Fruit fly (Drosophila melanogaster): ENCODE measurements around the gene ND-13B.

The ND-13B gene

DNA sequence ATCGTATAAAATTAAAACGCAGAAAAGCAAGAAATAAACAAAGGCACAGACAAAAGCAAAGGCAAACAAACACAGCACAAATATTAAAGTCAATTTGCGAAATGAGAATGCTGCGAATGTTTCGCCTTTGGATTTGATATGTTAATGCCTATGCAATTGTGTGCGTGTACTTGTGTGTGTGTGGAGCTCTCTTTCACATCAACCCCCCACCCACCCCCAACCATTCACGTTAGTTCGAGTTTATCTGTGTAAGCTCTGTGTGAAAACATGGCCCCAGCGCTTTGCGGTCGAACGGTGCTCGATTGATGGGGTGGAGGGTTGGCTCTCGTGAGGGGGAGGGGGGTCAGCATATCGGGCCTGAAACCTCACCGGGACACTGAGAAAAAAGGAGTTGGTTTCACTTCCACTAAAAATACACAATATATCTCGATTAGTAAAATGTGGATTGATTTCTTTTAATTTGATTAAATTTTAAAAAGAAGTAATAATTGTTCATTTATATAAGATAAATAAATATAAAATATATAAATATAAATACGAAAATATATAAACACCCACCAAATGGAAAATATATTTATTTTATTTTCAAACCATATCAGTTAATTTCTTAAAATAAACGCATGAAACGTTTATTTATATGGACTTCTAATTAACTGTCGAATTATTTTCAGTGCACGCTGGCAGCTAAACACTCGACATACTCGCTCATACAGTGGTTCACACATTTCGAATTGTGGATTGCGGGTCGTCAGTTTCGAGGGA, 44.6 kb upstream of the ND-13B start (continued):
- peak; percentile 69 for TF ChIP-seq Taf1 (GFP tag; IDR thresholded peaks at IDR 0.05)
- no peak; the same call in 1 of the 2 replicates for TF ChIP-seq CG13287 (GFP tag; IDR thresholded peaks at IDR 0.05; ENCODE audit: partially characterized antibody)
- no peak for TF ChIP-seq ab (GFP tag; optimal IDR thresholded peaks at IDR 0.05)
- TF ChIP-seq ems (GFP tag; optimal IDR thresholded peaks at IDR 0.05), result no peak
- no peak for TF ChIP-seq disco-r (GFP tag; optimal IDR thresholded peaks at IDR 0.05)
- TF ChIP-seq sim (GFP tag; IDR thresholded peaks at IDR 0.05), result peak; percentile 58; the same call in 1 of the 2 replicates
- peak; percentile 73 for TF ChIP-seq B-H1 (GFP tag; IDR thresholded peaks at IDR 0.05)
- TF ChIP-seq gt (GFP tag; IDR thresholded peaks at IDR 0.05), result peak; percentile 55
- peak; percentile 46 for TF ChIP-seq sd (tag; optimal IDR thresholded peaks at IDR 0.05)
- TF ChIP-seq Deaf1 (tag; optimal IDR thresholded peaks at IDR 0.05), result peak; percentile 71
- peak; percentile 69; the same call in 1 of the 2 replicates for TF ChIP-seq CG4730 (GFP tag; IDR thresholded peaks at IDR 0.05)
- TF ChIP-seq zfh2 (GFP tag; optimal IDR thresholded peaks at IDR 0.05), result no peak
- TF ChIP-seq tna (GFP tag; IDR thresholded peaks at IDR 0.05; ENCODE audit: partially characterized antibody), result no peak
- no peak for TF ChIP-seq Atf3 (GFP tag; optimal IDR thresholded peaks at IDR 0.05)
- TF ChIP-seq CG2116 (GFP tag; optimal IDR thresholded peaks at IDR 0.05), result peak; percentile 1
- no peak for TF ChIP-seq pan (optimal IDR thresholded peaks at IDR 0.05)
- peak in 1 of 2 experiments; percentile 87 for TF ChIP-seq pan (GFP tag; optimal IDR thresholded peaks at IDR 0.05 in 1 of 2, IDR thresholded peaks at IDR 0.05 in 1 of 2)

DNA sequence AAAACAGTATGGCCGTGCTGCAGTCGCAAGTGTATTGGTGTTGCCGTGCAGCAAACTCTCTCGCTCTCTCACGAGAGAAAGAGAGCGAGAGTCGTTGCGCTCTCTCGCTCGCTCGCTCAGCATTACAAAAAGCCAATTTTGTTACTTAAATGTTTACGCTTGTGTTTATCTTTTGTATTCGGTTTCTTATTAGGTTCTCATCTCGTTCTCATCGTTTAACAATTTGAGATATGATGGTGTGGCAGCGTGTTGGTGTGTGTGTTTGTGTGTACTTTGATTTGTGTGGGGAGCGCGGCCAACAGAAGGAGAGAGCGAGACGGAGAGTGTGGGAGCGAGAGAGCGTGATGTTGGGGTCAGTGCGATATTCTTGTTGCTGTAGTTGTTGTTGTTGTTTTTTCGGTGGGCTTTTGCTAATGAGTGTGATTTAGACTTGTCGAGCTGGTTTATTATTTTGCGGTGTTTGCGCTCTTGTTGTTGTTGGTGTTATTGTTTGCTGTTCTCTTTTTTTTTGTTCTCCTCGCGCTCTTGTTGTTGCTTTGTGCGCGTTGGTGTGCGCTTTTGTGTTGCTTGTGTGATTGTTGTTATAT, 43.3 kb upstream of the ND-13B start:
- TF ChIP-seq klu (GFP tag; IDR thresholded peaks at IDR 0.05) (no peak), CG6683 (GFP tag; optimal IDR thresholded peaks at IDR 0.05) (peak; percentile 28), ranshi (GFP tag; IDR thresholded peaks at IDR 0.05) (no peak), ken (GFP tag; IDR thresholded peaks at IDR 0.05) (0 out of 3 replicates have a peak, but pooled peaks have one; percentile 31), dan (GFP tag; IDR thresholded peaks at IDR 0.05) (no peak), mld (GFP tag; IDR thresholded peaks at IDR 0.05; ENCODE audit: partially characterized antibody) (no peak), CrebB (tag; optimal IDR thresholded peaks at IDR 0.05) (peak; percentile 69), abd-A (tag; optimal IDR thresholded peaks at IDR 0.05) (peak; percentile 100), CkIIα-i1 (GFP tag; IDR thresholded peaks at IDR 0.05) (no peak), Usf (GFP tag; optimal IDR thresholded peaks at IDR 0.05) (no peak), ftz-f1 (GFP tag; optimal IDR thresholded peaks at IDR 0.05) (peak; percentile 36), CG15479 (GFP tag; optimal IDR thresholded peaks at IDR 0.05) (peak; percentile 29), nerfin-1 (tag; optimal IDR thresholded peaks at IDR 0.05) (peak; percentile 51), dpn (GFP tag; optimal IDR thresholded peaks at IDR 0.05) (no peak), gem (tag; optimal IDR thresholded peaks at IDR 0.05) (peak; percentile 7), CG8765 (GFP tag; IDR thresholded peaks at IDR 0.05) (no peak), sob (GFP tag; IDR thresholded peaks at IDR 0.05) (no peak), CG11398 (GFP tag; optimal IDR thresholded peaks at IDR 0.05) (no peak), Abd-B (GFP tag; optimal IDR thresholded peaks at IDR 0.05) (no peak), Eip74EF (GFP tag; optimal IDR thresholded peaks at IDR 0.05) (peak in 1 of 2 experiments; percentile 28), HLHmδ (GFP tag; optimal IDR thresholded peaks at IDR 0.05) (peak; percentile 58), CG6254 (GFP tag; optimal IDR thresholded peaks at IDR 0.05) (peak; percentile 14), ewg (GFP tag; optimal IDR thresholded peaks at IDR 0.05) (no peak), cg (GFP tag; optimal IDR thresholded peaks at IDR 0.05) (peak; percentile 96), zen2 (GFP tag; IDR thresholded peaks at IDR 0.05; ENCODE audit: partially characterized antibody) (0 out of 3 replicates have a peak, but pooled peaks have one; percentile 53), knrl (GFP tag; IDR thresholded peaks at IDR 0.05; ENCODE audit: partially characterized antibody) (no peak), CG17912 (GFP tag; optimal IDR thresholded peaks at IDR 0.05) (peak; percentile 62), CG10147 (GFP tag; optimal IDR thresholded peaks at IDR 0.05) (no peak), sug (tag; optimal IDR thresholded peaks at IDR 0.05) (peak; percentile 82), wor (GFP tag; IDR thresholded peaks at IDR 0.05) (no peak), ro (GFP tag; IDR thresholded peaks at IDR 0.05) (no peak)
